Fruit fly (Drosophila melanogaster) whole organism, adult: ENCODE data around the gene CG6974.

Source experiments
- CG11617 ChIP-seq: fragments of 200-800 bp; sonication (Bioruptor generic); optimal IDR thresholded peaks from 2 replicates; lab custom pipeline; 2017; ENCODE audit warnings: mild to moderate bottlenecking, missing biosample characterization, missing genetic modification reagents, missing genetic modification characterization
- CG1620 ChIP-seq: fragments of 200-800 bp; sonication (Bioruptor generic); optimal IDR thresholded peaks from 2 replicates; lab custom pipeline; 2016; ENCODE audit warnings: missing biosample characterization, missing genetic modification characterization
- CG5204 ChIP-seq: fragments of 200-800 bp; sonication (Bioruptor generic); optimal IDR thresholded peaks from 2 replicates; lab custom pipeline; 2016; ENCODE audit warnings: missing biosample characterization, missing genetic modification characterization
- CG7045 ChIP-seq: fragments of 200-800 bp; sonication (Bioruptor generic); optimal IDR thresholded peaks from 2 replicates; lab custom pipeline; 2017; ENCODE audit warnings: missing biosample characterization, mild to moderate bottlenecking, missing genetic modification characterization
- CG7101 ChIP-seq: fragments of 200-800 bp; sonication (Bioruptor generic); optimal IDR thresholded peaks from 2 replicates; lab custom pipeline; 2018; ENCODE audit warnings: missing biosample characterization, mild to moderate bottlenecking, missing genetic modification characterization, moderate library complexity
- Crg-1 ChIP-seq: fragments of 200-800 bp; sonication (Bioruptor generic); optimal IDR thresholded peaks from 2 replicates; lab custom pipeline; 2016; ENCODE audit warnings: missing biosample characterization, missing genetic modification characterization
- Hr96 ChIP-seq: fragments of 200-800 bp; sonication (Bioruptor generic); optimal IDR thresholded peaks from 2 replicates; lab custom pipeline; 2016; ENCODE audit warnings: missing biosample characterization, missing genetic modification characterization
- bab1 ChIP-seq: fragments of 200-800 bp; sonication (Bioruptor generic); optimal IDR thresholded peaks from 3 replicates; lab custom pipeline; 2019; ENCODE audit warnings: missing biosample characterization, mild to moderate bottlenecking, missing genetic modification characterization, moderate library complexity
- cic ChIP-seq: fragments of 200-800 bp; sonication (Bioruptor generic); optimal IDR thresholded peaks from 2 replicates; lab custom pipeline; 2017; ENCODE audit warnings: missing biosample characterization, mild to moderate bottlenecking, missing genetic modification characterization, moderate library complexity
- kay ChIP-seq: fragments of 200-800 bp; sonication (Bioruptor generic); peaks from one replicate; lab custom pipeline; 2016; ENCODE audit warnings: missing biosample characterization, missing genetic modification characterization, borderline replicate concordance
- ovo ChIP-seq: fragments of 200-800 bp; sonication (Bioruptor generic); optimal IDR thresholded peaks from 2 replicates; lab custom pipeline; 2016; ENCODE audit warnings: missing biosample characterization, missing genetic modification characterization
- pad ChIP-seq: fragments of 200-800 bp; sonication (Bioruptor generic); optimal IDR thresholded peaks from 3 replicates; lab custom pipeline; 2017; ENCODE audit warnings: missing biosample characterization, missing genetic modification characterization, mild to moderate bottlenecking, moderate library complexity, missing genetic modification reagents

dm6 chr3R:15095550-15096031, 16.5 kb upstream of the CG6974 start, which contains the start of gene CG6966:
- no peak for TF ChIP-seq kay (GFP tag; lab: Kevin White, UChicago)
- peak; percentile 98 for TF ChIP-seq CG1620 (GFP tag; lab: Kevin White, UChicago)
- peak; percentile 95 for TF ChIP-seq CG7101
- TF ChIP-seq bab1: peak; percentile 93
- TF ChIP-seq CG11617 (GFP tag; lab: Kevin White, UChicago): peak; percentile 85
- TF ChIP-seq CG7045 (GFP tag; lab: Kevin White, UChicago): peak; percentile 89
- peak; percentile 97 for TF ChIP-seq ovo
- TF ChIP-seq CG5204: peak; percentile 94
- TF ChIP-seq cic (GFP tag; lab: Kevin White, UChicago): peak; percentile 86
- TF ChIP-seq pad (GFP tag; lab: Kevin White, UChicago): peak; percentile 81
- TF ChIP-seq Hr96 (GFP tag; lab: Kevin White, UChicago): peak; percentile 94
- TF ChIP-seq Crg-1 (GFP tag; lab: Kevin White, UChicago): peak; percentile 93
